Worm (Caenorhabditis elegans) whole organism, L4 larva: Measurements from ENCODE around the gene acs-19.

ENCODE experiments used
- D1046.2 ChIP-seq: fragments of 200-800 bp; sonication (Bioruptor generic); IDR thresholded peaks from 2 replicates; pipeline ENCODE4 v1.3.6; 2022; ENCODE audit warnings: missing genetic modification characterization, missing compliant biosample characterization
- F10B5.3 ChIP-seq: sonication (generic microtip); optimal IDR thresholded peaks from 2 replicates; lab custom pipeline; 2016; ENCODE audit warnings: mild to moderate bottlenecking, missing genetic modification characterization, missing compliant biosample characterization
- F37D6.2 ChIP-seq: sonication (generic microtip); optimal IDR thresholded peaks from 2 replicates; lab custom pipeline; 2016; ENCODE audit warnings: mild to moderate bottlenecking, missing genetic modification characterization, missing compliant biosample characterization
- F44E2.7 ChIP-seq: fragments of 200-800 bp; sonication (Bioruptor generic); IDR thresholded peaks from 2 replicates; pipeline ENCODE4 v2.1.2; 2022; ENCODE audit warnings: missing genetic modification characterization, missing compliant biosample characterization
- F49E8.2 ChIP-seq: sonication (generic microtip); optimal IDR thresholded peaks from 2 replicates; lab custom pipeline; 2016; ENCODE audit warnings: missing compliant biosample characterization, mild to moderate bottlenecking, missing genetic modification characterization, borderline replicate concordance
- R02D3.7 ChIP-seq: fragments of 150-350 bp; sonication (generic microtip); optimal IDR thresholded peaks from 3 replicates; lab custom pipeline; 2014; ENCODE audit warnings: missing biosample characterization, missing genetic modification characterization
- Y48G9A.11 ChIP-seq: fragments of 200-800 bp; sonication (Bioruptor generic); IDR thresholded peaks from 2 replicates; pipeline ENCODE4 v1.3.6; 2022; ENCODE audit warnings: missing genetic modification reagents, missing genetic modification characterization, missing compliant biosample characterization
- Y75B8A.6 ChIP-seq: fragments of 200-800 bp; sonication (Bioruptor generic); IDR thresholded peaks from 2 replicates; pipeline ENCODE4 v1.3.6; 2022; ENCODE audit warnings: missing genetic modification reagents, missing genetic modification characterization, missing compliant biosample characterization
- ZK337.2 ChIP-seq: fragments of 200-800 bp; sonication (Bioruptor generic); IDR thresholded peaks from 2 replicates; pipeline ENCODE4 v1.3.6; 2022; ENCODE audit warnings: missing genetic modification reagents, missing genetic modification characterization, missing compliant biosample characterization
- ZK546.5 ChIP-seq, 2 experiments: sonication (generic microtip); optimal IDR thresholded peaks; 2 replicates each; lab custom pipeline; 2017; ENCODE audit warnings: missing biosample characterization in 2 of 2, missing genetic modification characterization in 2 of 2
- aly-2 ChIP-seq: sonication (generic microtip); optimal IDR thresholded peaks from 2 replicates; lab custom pipeline; 2018; ENCODE audit warnings: missing biosample characterization, missing genetic modification characterization
- arid-1 ChIP-seq: fragments of 200-800 bp; sonication (Bioruptor generic); conservative IDR thresholded peaks from 2 replicates; pipeline ENCODE4 v1.3.6; 2022; ENCODE audit warnings: missing genetic modification reagents, missing genetic modification characterization, missing compliant biosample characterization
- attf-4 ChIP-seq: sonication (generic microtip); optimal IDR thresholded peaks from 3 replicates; lab custom pipeline; 2017; ENCODE audit warnings: missing biosample characterization, missing genetic modification characterization
- ceh-20 ChIP-seq: fragments of 200-800 bp; sonication (Bioruptor generic); IDR thresholded peaks from 2 replicates; pipeline ENCODE4 v1.3.6; 2022; ENCODE audit warnings: missing genetic modification reagents, missing genetic modification characterization, missing compliant biosample characterization
- ceh-44 ChIP-seq: fragments of 200-800 bp; sonication (Bioruptor generic); IDR thresholded peaks from 2 replicates; pipeline ENCODE4 v1.3.6; 2022; ENCODE audit warnings: missing genetic modification reagents, missing genetic modification characterization, missing compliant biosample characterization
- ceh-62 ChIP-seq: sonication (generic microtip); optimal IDR thresholded peaks from 2 replicates; lab custom pipeline; 2017; ENCODE audit warnings: missing biosample characterization, missing genetic modification characterization
- ces-1 ChIP-seq: fragments of 150-350 bp; sonication (generic microtip); optimal IDR thresholded peaks from 4 replicates; lab custom pipeline; 2014; ENCODE audit warnings: missing biosample characterization, missing genetic modification reagents, missing genetic modification characterization
- cey-2 ChIP-seq: sonication (generic microtip); optimal IDR thresholded peaks from 3 replicates; lab custom pipeline; 2017; ENCODE audit warnings: missing genetic modification characterization, mild to moderate bottlenecking, missing compliant biosample characterization, antibody characterized with exemption, borderline replicate concordance; ENCODE audit not compliant: insufficient read depth
- daf-12 ChIP-seq: fragments of 150-350 bp; optimal IDR thresholded peaks from 2 replicates; lab custom pipeline; 2014; ENCODE audit warnings: missing biosample characterization, missing genetic modification reagents, missing genetic modification characterization
- duxl-1 ChIP-seq: sonication (generic microtip); optimal IDR thresholded peaks from 2 replicates; lab custom pipeline; 2016; ENCODE audit warnings: mild to moderate bottlenecking, missing genetic modification characterization, moderate library complexity, missing compliant biosample characterization; ENCODE audit not compliant: poor library complexity
- egl-43 ChIP-seq: fragments of 200-800 bp; sonication (Bioruptor generic); IDR thresholded peaks from 2 replicates; pipeline ENCODE4 v1.3.6; 2022; ENCODE audit warnings: missing genetic modification reagents, missing genetic modification characterization, missing compliant biosample characterization
- gei-8 ChIP-seq: fragments of 200-800 bp; sonication (Bioruptor generic); optimal IDR thresholded peaks from 2 replicates; lab custom pipeline; 2018; ENCODE audit warnings: mild to moderate bottlenecking, missing genetic modification characterization, missing compliant biosample characterization
- hlh-30 ChIP-seq: sonication (generic microtip); optimal IDR thresholded peaks from 2 replicates; lab custom pipeline; 2017; ENCODE audit warnings: antibody characterized with exemption, mild to moderate bottlenecking, missing genetic modification characterization, missing compliant biosample characterization; ENCODE audit not compliant: insufficient read depth
- lin-1 ChIP-seq: fragments of 200-800 bp; sonication (Bioruptor generic); IDR thresholded peaks from 2 replicates; pipeline ENCODE4 v1.3.6; 2022; ENCODE audit warnings: missing genetic modification reagents, missing genetic modification characterization, missing compliant biosample characterization
- lir-3 ChIP-seq: sonication (generic microtip); optimal IDR thresholded peaks from 2 replicates; lab custom pipeline; 2016; ENCODE audit warnings: mild to moderate bottlenecking, missing genetic modification characterization, missing compliant biosample characterization
- lsy-2 ChIP-seq, 2 experiments: fragments of 150-350 bp in 1 of 2; sonication (generic microtip) in 1 of 2; optimal IDR thresholded peaks; 2 replicates each; lab custom pipeline; 2014 to 2017; ENCODE audit warnings: missing biosample characterization in 2 of 2, missing genetic modification characterization in 2 of 2
- madf-9 ChIP-seq: fragments of 200-800 bp; sonication (Bioruptor generic); conservative IDR thresholded peaks from 2 replicates; pipeline ENCODE4 v1.3.6; 2022; ENCODE audit warnings: missing genetic modification reagents, missing genetic modification characterization, missing compliant biosample characterization
- mdl-1 ChIP-seq, 2 experiments: fragments of 150-350 bp in 1 of 2; sonication (generic microtip) in 1 of 2; optimal IDR thresholded peaks; 2 replicates each; lab custom pipeline; 2014 to 2017; ENCODE audit warnings: missing biosample characterization in 2 of 2, missing genetic modification characterization in 2 of 2
- mep-1 ChIP-seq: fragments of 150-350 bp; sonication (generic microtip); optimal IDR thresholded peaks from 3 replicates; lab custom pipeline; 2014; ENCODE audit warnings: missing biosample characterization, missing genetic modification characterization
- mxl-2 ChIP-seq: fragments of 200-800 bp; sonication (Bioruptor generic); conservative IDR thresholded peaks from 2 replicates; pipeline ENCODE4 v1.3.6; 2022; ENCODE audit warnings: missing genetic modification reagents, missing genetic modification characterization, missing compliant biosample characterization
- mxl-3 ChIP-seq: fragments of 200-800 bp; sonication (Bioruptor generic); optimal IDR thresholded peaks from 2 replicates; lab custom pipeline; 2018; ENCODE audit warnings: mild to moderate bottlenecking, missing genetic modification characterization, missing compliant biosample characterization
- nhr-111 ChIP-seq: fragments of 200-800 bp; sonication (Bioruptor generic); optimal IDR thresholded peaks from 2 replicates; lab custom pipeline; 2018; ENCODE audit warnings: mild to moderate bottlenecking, missing genetic modification characterization, missing compliant biosample characterization
- nhr-237 ChIP-seq: sonication (generic microtip); optimal IDR thresholded peaks from 2 replicates; lab custom pipeline; 2017; ENCODE audit warnings: missing biosample characterization, missing genetic modification characterization
- nhr-28 ChIP-seq: fragments of 150-350 bp; optimal IDR thresholded peaks from 2 replicates; lab custom pipeline; 2014; ENCODE audit warnings: missing biosample characterization, missing genetic modification characterization
- nhr-48 ChIP-seq: sonication (generic microtip); optimal IDR thresholded peaks from 2 replicates; lab custom pipeline; 2016; ENCODE audit warnings: mild to moderate bottlenecking, missing genetic modification characterization, missing compliant biosample characterization
- pha-4 ChIP-seq, 2 experiments: fragments of 150-350 bp in 1 of 2; fragments of 200-800 bp in 1 of 2; sonication (Bioruptor generic) in 1 of 2; IDR thresholded peaks in 1 of 2; optimal IDR thresholded peaks in 1 of 2; 2 replicates each; pipeline versions ENCODE4 v1.3.6 to Lab custom; 2014 to 2022; ENCODE audit warnings: missing genetic modification characterization in 2 of 2, missing genetic modification reagents in 2 of 2, missing biosample characterization in 1 of 2, missing compliant biosample characterization in 1 of 2
- rbr-2 ChIP-seq: sonication (generic microtip); optimal IDR thresholded peaks from 2 replicates; lab custom pipeline; 2016; ENCODE audit warnings: missing genotype, missing genetic modification characterization, missing compliant biosample characterization
- saeg-2 ChIP-seq: fragments of 200-800 bp; sonication (Bioruptor generic); IDR thresholded peaks from 2 replicates; pipeline ENCODE4 v1.3.6; 2022; ENCODE audit warnings: missing genetic modification reagents, missing genetic modification characterization, missing compliant biosample characterization
- snpc-1.2 ChIP-seq: fragments of 200-800 bp; sonication (Bioruptor generic); IDR thresholded peaks from 2 replicates; pipeline ENCODE4 v1.3.6; 2022; ENCODE audit warnings: missing genetic modification reagents, missing genetic modification characterization, missing compliant biosample characterization
- spr-3 ChIP-seq: fragments of 200-800 bp; sonication (Bioruptor generic); optimal IDR thresholded peaks from 2 replicates; lab custom pipeline; 2018; ENCODE audit warnings: mild to moderate bottlenecking, missing genetic modification characterization, missing compliant biosample characterization
- unc-62 ChIP-seq, 3 experiments: fragments of 150-350 bp in 1 of 3; sonication (generic microtip); optimal IDR thresholded peaks in 2 of 3; peaks in 1 of 3; 1 replicate in 1 of 3; 2 replicates in 2 of 3; lab custom pipeline; 2014 to 2017; ENCODE audit warnings: missing biosample characterization in 3 of 3, missing genetic modification characterization in 3 of 3, missing genetic modification reagents in 3 of 3, missing genotype in 1 of 3
- zag-1 ChIP-seq: fragments of 150-350 bp; optimal IDR thresholded peaks from 2 replicates; lab custom pipeline; 2014; ENCODE audit warnings: missing biosample characterization, missing genetic modification characterization
- zfp-2 ChIP-seq: sonication (generic microtip); optimal IDR thresholded peaks from 2 replicates; lab custom pipeline; 2016; ENCODE audit warnings: mild to moderate bottlenecking, missing genetic modification characterization, missing compliant biosample characterization
- zip-11 ChIP-seq: fragments of 200-800 bp; sonication (Bioruptor generic); IDR thresholded peaks from 2 replicates; pipeline ENCODE4 v1.3.6; 2022; ENCODE audit warnings: missing genetic modification characterization, missing compliant biosample characterization
- zip-2 ChIP-seq: fragments of 150-350 bp; optimal IDR thresholded peaks from 2 replicates; lab custom pipeline; 2014; ENCODE audit warnings: missing biosample characterization, missing genetic modification characterization
- ztf-11 ChIP-seq: fragments of 150-350 bp; optimal IDR thresholded peaks from 2 replicates; lab custom pipeline; 2014; ENCODE audit warnings: missing biosample characterization, missing genetic modification characterization

The acs-19 gene

DNA sequence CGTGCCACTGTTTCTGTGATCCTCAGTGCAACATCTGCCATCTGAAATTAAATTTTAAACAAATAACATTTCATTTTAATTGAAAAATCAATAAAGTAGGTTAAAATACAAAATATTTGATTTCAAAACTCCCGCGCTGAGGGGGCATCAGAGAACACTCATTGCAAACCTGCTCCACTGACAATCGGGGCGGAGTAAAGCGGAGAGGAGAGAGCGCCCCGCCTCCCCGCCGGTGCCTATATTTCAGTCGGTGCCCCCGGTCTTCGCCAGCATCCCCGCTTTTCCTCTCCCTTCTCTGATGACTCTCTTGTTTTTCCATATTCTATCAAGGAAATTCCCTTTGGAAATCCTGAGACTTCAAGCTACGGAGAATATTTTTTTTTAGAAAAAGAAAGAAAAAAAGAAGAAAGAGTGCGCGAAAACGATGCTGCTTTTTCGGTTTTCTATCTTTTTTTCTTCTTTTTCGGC is 1.3 kb upstream of the acs-19 start, which contains the start of gene brc-1 (continued):
- TF ChIP-seq arid-1 (GFP tag; lab: Robert Waterston, UW) (0 out of 2 replicates have a peak, but pooled peaks have one; percentile 45), ceh-44 (0 out of 2 replicates have a peak, but pooled peaks have one; percentile 28), Y75B8A.6 (GFP tag; lab: Robert Waterston, UW) (peak; percentile 41; the same call in 1 of the 2 replicates)

DNA sequence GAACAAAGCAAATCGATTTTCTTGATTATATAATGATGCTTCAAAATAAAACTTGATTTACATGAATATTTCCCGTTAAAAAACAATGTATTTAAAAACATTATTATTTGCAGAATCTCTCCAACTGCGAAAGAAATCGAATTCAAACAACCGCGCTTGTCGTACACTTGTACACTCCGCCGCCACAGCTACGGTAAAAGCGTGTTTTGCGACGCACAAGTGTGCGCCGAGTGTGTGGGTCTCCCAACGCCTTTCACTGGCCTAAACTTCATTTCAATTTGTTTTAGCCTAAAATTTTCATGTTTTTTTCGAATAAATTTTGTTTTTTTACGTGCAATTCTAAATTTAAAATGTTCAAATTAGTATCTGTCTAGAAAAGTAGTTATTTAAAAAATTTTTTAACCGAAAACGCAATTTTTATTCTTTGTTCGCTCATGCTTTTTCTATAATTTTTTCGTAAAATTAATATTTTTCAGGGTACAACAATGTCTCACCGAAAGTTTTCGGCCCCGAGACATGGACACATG is 3.2 kb downstream of the acs-19 start, which contains the start of gene rpl-3:
TSS of gene rpl-3 (plus strand) at position 477 of the 527 bp plus-strand sequence.
- TF ChIP-seq lsy-2 (tag; optimal IDR thresholded peaks at IDR 0.05; lab: Kevin White, UChicago): peak; percentile 100
- TF ChIP-seq F44E2.7: peak; percentile 99
- peak; percentile 93 for TF ChIP-seq ztf-11 (tag; lab: Kevin White, UChicago)
- TF ChIP-seq D1046.2 (GFP tag; lab: Robert Waterston, UW): peak; percentile 99
- peak; percentile 97 for TF ChIP-seq zip-2 (tag; lab: Kevin White, UChicago)
- peak; percentile 98 for TF ChIP-seq Y48G9A.11
- TF ChIP-seq lin-1 (GFP tag; lab: Robert Waterston, UW): peak; percentile 99
- TF ChIP-seq F49E8.2: peak; percentile 98
- TF ChIP-seq lir-3 (tag; lab: Kevin White, UChicago): peak; percentile 93
- peak; percentile 99 for TF ChIP-seq hlh-30 (tag; lab: Kevin White, UChicago)
- TF ChIP-seq duxl-1 (tag; lab: Kevin White, UChicago): peak; percentile 98
- peak; percentile 100 for TF ChIP-seq mep-1 (tag; lab: Kevin White, UChicago)
- TF ChIP-seq cey-2 (tag; lab: Kevin White, UChicago): peak; percentile 97
- peak; percentile 98 for TF ChIP-seq F37D6.2 (tag; lab: Kevin White, UChicago)
- peak; percentile 99 for TF ChIP-seq mxl-3 (GFP tag; lab: Kevin White, UChicago)
- TF ChIP-seq pha-4 (GFP tag; IDR thresholded peaks at IDR 0.05; lab: Robert Waterston, UW): peak; percentile 99
- peak; percentile 87 for TF ChIP-seq pha-4 (tag; optimal IDR thresholded peaks at IDR 0.05; lab: Kevin White, UChicago)
- peak; percentile 100 for TF ChIP-seq ceh-20 (GFP tag; lab: Robert Waterston, UW)
- peak; percentile 95 for TF ChIP-seq zfp-2 (tag; lab: Kevin White, UChicago)
- TF ChIP-seq F10B5.3: peak; percentile 96
- peak; percentile 96 for TF ChIP-seq nhr-237 (tag; lab: Kevin White, UChicago)
- TF ChIP-seq nhr-28 (tag; lab: Kevin White, UChicago): peak; percentile 100
- TF ChIP-seq daf-12 (tag; lab: Kevin White, UChicago): no peak
- TF ChIP-seq ZK546.5 (tag; optimal IDR thresholded peaks at IDR 0.05; lab: Kevin White, UChicago): peak in 1 of 2 experiments; percentile 93
- TF ChIP-seq madf-9 (GFP tag; lab: Robert Waterston, UW): peak; percentile 100
- TF ChIP-seq gei-8 (GFP tag; lab: Kevin White, UChicago): peak; percentile 100
- peak; percentile 100 for TF ChIP-seq saeg-2 (GFP tag; lab: Robert Waterston, UW)
- peak; percentile 99 for TF ChIP-seq nhr-48
- peak; percentile 99 for TF ChIP-seq aly-2 (tag; lab: Kevin White, UChicago)
- TF ChIP-seq nhr-111 (GFP tag; lab: Kevin White, UChicago): peak; percentile 100
- TF ChIP-seq ces-1 (GFP tag; lab: Kevin White, UChicago): peak; percentile 98
- peak; percentile 68 for TF ChIP-seq R02D3.7 (tag; lab: Kevin White, UChicago)
- peak; percentile 71 to 100 for TF ChIP-seq unc-62 (GFP tag; optimal IDR thresholded peaks at IDR 0.05 in 1 of 2; lab: Kevin White, UChicago)
- TF ChIP-seq unc-62 (tag; optimal IDR thresholded peaks at IDR 0.05; lab: Kevin White, UChicago): peak; percentile 98
- TF ChIP-seq Y75B8A.6 (GFP tag; lab: Robert Waterston, UW): peak; percentile 100
- no peak for TF ChIP-seq ceh-62 (tag; lab: Kevin White, UChicago)
- peak; percentile 85 for TF ChIP-seq attf-4 (tag; lab: Kevin White, UChicago)
- TF ChIP-seq zag-1 (tag; lab: Kevin White, UChicago): peak; percentile 96
- peak; percentile 100 for TF ChIP-seq egl-43 (GFP tag; lab: Robert Waterston, UW)
- peak; percentile 100 for TF ChIP-seq rbr-2 (tag; lab: Kevin White, UChicago)
- TF ChIP-seq mdl-1 (tag; optimal IDR thresholded peaks at IDR 0.05; lab: Kevin White, UChicago): peak; percentile 82 to 98
- TF ChIP-seq ZK337.2 (GFP tag; lab: Robert Waterston, UW): peak; percentile 96
- peak; percentile 100 for TF ChIP-seq spr-3 (GFP tag; lab: Kevin White, UChicago)
- TF ChIP-seq mxl-2: peak; percentile 96
- TF ChIP-seq snpc-1.2: peak; percentile 98
- peak; percentile 92 for TF ChIP-seq zip-11 (GFP tag; lab: Robert Waterston, UW)
